Worm (Caenorhabditis elegans) whole organism, L1 larva: Measurements from ENCODE around the gene srt-37.

Experiments used
- C34B4.2 ChIP-seq: sonication (generic microtip); optimal IDR thresholded peaks from 2 replicates; lab custom pipeline; 2017; ENCODE audit warnings: mild to moderate bottlenecking, missing genetic modification characterization, missing compliant biosample characterization
- F16B12.6 ChIP-seq: fragments of 150-350 bp; optimal IDR thresholded peaks from 2 replicates; lab custom pipeline; 2014; ENCODE audit warnings: missing biosample characterization, missing genetic modification characterization
- aha-1 ChIP-seq: fragments of 150-350 bp; optimal IDR thresholded peaks from 2 replicates; lab custom pipeline; 2014; ENCODE audit warnings: missing biosample characterization, missing genetic modification characterization
- aly-2 ChIP-seq: fragments of 150-350 bp; optimal IDR thresholded peaks from 2 replicates; lab custom pipeline; 2014; ENCODE audit warnings: missing biosample characterization, missing genetic modification characterization
- ama-1 ChIP-seq: fragments of 150-350 bp; optimal IDR thresholded peaks from 2 replicates; lab custom pipeline; 2014
- ceh-90 ChIP-seq: sonication (generic microtip); optimal IDR thresholded peaks from 2 replicates; lab custom pipeline; 2016; ENCODE audit warnings: missing genetic modification characterization, missing compliant biosample characterization
- ces-1 ChIP-seq: fragments of 150-350 bp; optimal IDR thresholded peaks from 2 replicates; lab custom pipeline; 2014; ENCODE audit warnings: missing biosample characterization, missing genetic modification reagents, missing genetic modification characterization
- dpl-1 ChIP-seq, 3 experiments: fragments of 150-350 bp in 2 of 3; sonication (generic microtip) in 1 of 3; optimal IDR thresholded peaks; 2 replicates each; lab custom pipeline; 2014 to 2017; ENCODE audit warnings: missing biosample characterization in 3 of 3, missing genetic modification characterization in 3 of 3, missing genetic modification reagents in 3 of 3
- dsc-1 ChIP-seq: sonication (generic microtip); optimal IDR thresholded peaks from 2 replicates; lab custom pipeline; 2016; ENCODE audit warnings: mild to moderate bottlenecking, missing genetic modification characterization, missing compliant biosample characterization
- efl-1 ChIP-seq, 4 experiments: fragments of 150-350 bp; optimal IDR thresholded peaks in 3 of 4; peaks in 1 of 4; 1 replicate in 1 of 4; 2 replicates in 3 of 4; lab custom pipeline; 2014; ENCODE audit warnings: missing biosample characterization in 2 of 4, missing genetic modification characterization in 2 of 4, missing genetic modification reagents in 2 of 4
- egl-13 ChIP-seq: sonication (generic microtip); optimal IDR thresholded peaks from 2 replicates; lab custom pipeline; 2016; ENCODE audit warnings: missing genotype, missing genetic modification reagents, missing genetic modification characterization, missing compliant biosample characterization
- elt-3 ChIP-seq, 6 experiments: fragments of 150-350 bp in 1 of 6; sonication (generic microtip); optimal IDR thresholded peaks; 2 replicates each; lab custom pipeline; 2017 to 2018; ENCODE audit warnings: missing biosample characterization in 6 of 6, missing genetic modification characterization in 6 of 6, inconsistent platforms in 1 of 6
- fkh-8 ChIP-seq: sonication (generic microtip); optimal IDR thresholded peaks from 2 replicates; lab custom pipeline; 2016; ENCODE audit warnings: mild to moderate bottlenecking, missing genetic modification characterization, missing compliant biosample characterization
- hpl-2 ChIP-seq: fragments of 150-350 bp; optimal IDR thresholded peaks from 2 replicates; lab custom pipeline; 2014; ENCODE audit warnings: missing biosample characterization, missing genetic modification reagents, missing genetic modification characterization
- lin-13 ChIP-seq: fragments of 150-350 bp; optimal IDR thresholded peaks from 2 replicates; lab custom pipeline; 2014; ENCODE audit warnings: missing biosample characterization, missing genetic modification reagents, missing genetic modification characterization
- lin-14 ChIP-seq: fragments of 200-800 bp; sonication (Bioruptor generic); optimal IDR thresholded peaks from 2 replicates; lab custom pipeline; 2018; ENCODE audit warnings: mild to moderate bottlenecking, missing genetic modification characterization, moderate library complexity, missing compliant biosample characterization
- lin-15B ChIP-seq: fragments of 150-350 bp; sonication (generic microtip); optimal IDR thresholded peaks from 3 replicates; lab custom pipeline; 2014; ENCODE audit warnings: missing biosample characterization, missing genetic modification characterization
- lin-35 ChIP-seq, 2 experiments: fragments of 150-350 bp; optimal IDR thresholded peaks; 2 replicates each; lab custom pipeline; 2014; ENCODE audit warnings: missing biosample characterization in 2 of 2, missing genetic modification characterization in 2 of 2, missing genetic modification reagents in 2 of 2
- lin-39 ChIP-seq: fragments of 150-350 bp; optimal IDR thresholded peaks from 2 replicates; lab custom pipeline; 2014; ENCODE audit warnings: missing biosample characterization, missing genetic modification reagents, missing genetic modification characterization
- lsy-2 ChIP-seq, 2 experiments: fragments of 150-350 bp; optimal IDR thresholded peaks; 2 replicates each; lab custom pipeline; 2014; ENCODE audit warnings: missing biosample characterization in 2 of 2, missing genetic modification characterization in 2 of 2
- mdl-1 ChIP-seq, 2 experiments: fragments of 150-350 bp; optimal IDR thresholded peaks; 2 replicates each; lab custom pipeline; 2014 to 2017; ENCODE audit warnings: missing biosample characterization in 2 of 2, missing genetic modification characterization in 2 of 2, inconsistent platforms in 1 of 2
- mep-1 ChIP-seq: fragments of 150-350 bp; optimal IDR thresholded peaks from 2 replicates; lab custom pipeline; 2014; ENCODE audit warnings: missing biosample characterization, missing genetic modification characterization
- nhr-11 ChIP-seq: fragments of 150-350 bp; optimal IDR thresholded peaks from 2 replicates; lab custom pipeline; 2014; ENCODE audit warnings: missing biosample characterization, missing genetic modification characterization
- nhr-12 ChIP-seq: sonication (generic microtip); optimal IDR thresholded peaks from 2 replicates; lab custom pipeline; 2017; ENCODE audit warnings: missing biosample characterization, missing genetic modification characterization
- nhr-19 ChIP-seq: fragments of 200-800 bp; sonication (Bioruptor generic); conservative IDR thresholded peaks from 2 replicates; pipeline ENCODE4 v1.3.6; 2022; ENCODE audit warnings: missing genetic modification characterization, missing compliant biosample characterization
- nhr-20 ChIP-seq: sonication (generic microtip); optimal IDR thresholded peaks from 2 replicates; lab custom pipeline; 2016; ENCODE audit warnings: mild to moderate bottlenecking, missing genetic modification characterization, missing compliant biosample characterization
- nhr-237 ChIP-seq: fragments of 150-350 bp; optimal IDR thresholded peaks from 2 replicates; lab custom pipeline; 2014; ENCODE audit warnings: missing biosample characterization, missing genetic modification characterization
- nhr-47 ChIP-seq: sonication (generic microtip); optimal IDR thresholded peaks from 2 replicates; lab custom pipeline; 2016; ENCODE audit warnings: mild to moderate bottlenecking, missing genetic modification characterization, moderate library complexity, missing compliant biosample characterization
- nhr-71 ChIP-seq: sonication (generic microtip); optimal IDR thresholded peaks from 2 replicates; lab custom pipeline; 2016; ENCODE audit warnings: mild to moderate bottlenecking, missing genetic modification characterization, moderate library complexity, missing compliant biosample characterization
- nhr-76 ChIP-seq: sonication (generic microtip); optimal IDR thresholded peaks from 2 replicates; lab custom pipeline; 2017; ENCODE audit warnings: missing biosample characterization, missing genetic modification characterization
- nhr-77 ChIP-seq: fragments of 150-350 bp; optimal IDR thresholded peaks from 2 replicates; lab custom pipeline; 2014; ENCODE audit warnings: missing biosample characterization, missing genetic modification characterization
- nhr-85 ChIP-seq: sonication (generic microtip); peaks from one replicate; lab custom pipeline; 2016; ENCODE audit warnings: missing genetic modification characterization, inconsistent platforms, missing compliant biosample characterization
- pag-3 ChIP-seq: sonication (generic microtip); optimal IDR thresholded peaks from 2 replicates; lab custom pipeline; 2017; ENCODE audit warnings: missing genetic modification characterization, mild to moderate bottlenecking, missing compliant biosample characterization, antibody characterized with exemption, borderline replicate concordance; ENCODE audit not compliant: insufficient read depth
- pax-3 ChIP-seq: fragments of 200-800 bp; sonication (Bioruptor generic); optimal IDR thresholded peaks from 2 replicates; lab custom pipeline; 2018; ENCODE audit warnings: mild to moderate bottlenecking, missing genetic modification characterization, moderate library complexity, missing compliant biosample characterization
- pqm-1 ChIP-seq: sonication (generic microtip); optimal IDR thresholded peaks from 3 replicates; lab custom pipeline; 2017; ENCODE audit warnings: missing biosample characterization, missing genetic modification characterization
- sox-4 ChIP-seq: sonication (generic microtip); optimal IDR thresholded peaks from 2 replicates; lab custom pipeline; 2016; ENCODE audit warnings: missing genetic modification characterization, missing compliant biosample characterization
- sptf-1 ChIP-seq: fragments of 150-350 bp; optimal IDR thresholded peaks from 2 replicates; lab custom pipeline; 2014; ENCODE audit warnings: missing biosample characterization, missing genetic modification characterization
- tbx-2 ChIP-seq: sonication (generic microtip); optimal IDR thresholded peaks from 2 replicates; lab custom pipeline; 2016; ENCODE audit warnings: missing genetic modification characterization, missing compliant biosample characterization
- unc-130 ChIP-seq: fragments of 150-350 bp; optimal IDR thresholded peaks from 2 replicates; lab custom pipeline; 2017; ENCODE audit warnings: missing biosample characterization, missing genetic modification characterization, inconsistent platforms
- vab-15 ChIP-seq: sonication (generic microtip); optimal IDR thresholded peaks from 2 replicates; lab custom pipeline; 2017; ENCODE audit warnings: missing genotype, mild to moderate bottlenecking, missing genetic modification characterization, missing compliant biosample characterization
- xbp-1 ChIP-seq: sonication (generic microtip); optimal IDR thresholded peaks from 2 replicates; lab custom pipeline; 2016; ENCODE audit warnings: missing genetic modification characterization, missing compliant biosample characterization
- zag-1 ChIP-seq: fragments of 150-350 bp; optimal IDR thresholded peaks from 2 replicates; lab custom pipeline; 2014; ENCODE audit warnings: missing biosample characterization, missing genetic modification characterization
- zip-4 ChIP-seq: fragments of 200-800 bp; sonication (Bioruptor generic); optimal IDR thresholded peaks from 2 replicates; lab custom pipeline; 2018; ENCODE audit warnings: mild to moderate bottlenecking, missing genetic modification characterization, moderate library complexity, missing compliant biosample characterization
- ztf-11 ChIP-seq, 2 experiments: sonication (generic microtip); optimal IDR thresholded peaks; 2 replicates each; lab custom pipeline; 2016 to 2017; ENCODE audit warnings: missing genetic modification characterization in 2 of 2, missing biosample characterization in 1 of 2, missing compliant biosample characterization in 1 of 2

The srt-37 gene

DNA sequence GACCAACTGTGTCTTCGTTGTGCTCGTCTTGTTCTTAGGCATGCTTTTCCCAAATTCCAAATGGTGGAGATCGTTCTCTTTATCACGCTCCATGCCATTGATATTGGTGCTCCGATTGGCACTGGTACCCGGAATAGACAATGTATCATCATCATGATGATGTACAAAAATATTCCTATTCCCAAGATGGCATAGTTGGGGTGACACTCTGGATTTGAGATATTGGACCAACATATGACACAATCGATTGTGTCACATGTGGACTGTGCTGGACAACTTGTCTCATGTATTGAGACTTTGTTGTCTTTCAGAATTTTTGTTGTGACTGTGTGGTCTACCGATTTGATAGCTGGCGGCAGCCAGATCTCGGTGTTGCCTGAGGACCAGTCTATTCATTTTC lies 22.6 kb upstream of the srt-37 start:
- TF ChIP-seq lin-15B (no peak), mep-1 (no peak), pqm-1 (tag; lab: Kevin White, UChicago) (no peak), sptf-1 (tag; lab: Kevin White, UChicago) (no peak)

ce11 chrV:4303793-4304192 lies 22.2 kb upstream of the srt-37 start:
- TF ChIP-seq C34B4.2 (tag; lab: Kevin White, UChicago) (no peak), lin-14 (no peak), efl-1 (optimal IDR thresholded peaks at IDR 0.05; lab: Kevin White, UChicago) (no peak), efl-1 (GFP tag; optimal IDR thresholded peaks at IDR 0.05 in 1 of 2; lab: Kevin White, UChicago) (no peak), ceh-90 (no peak), lin-39 (tag; lab: Kevin White, UChicago) (no peak), nhr-76 (tag; lab: Kevin White, UChicago) (no peak), nhr-71 (no peak), egl-13 (no peak), pqm-1 (tag; lab: Kevin White, UChicago) (no peak), zip-4 (no peak), hpl-2 (no peak), aly-2 (tag; lab: Kevin White, UChicago) (no peak), nhr-19 (GFP tag; lab: Robert Waterston, UW) (no peak), nhr-11 (tag; lab: Kevin White, UChicago) (no peak), nhr-20 (tag; lab: Kevin White, UChicago) (no peak), sox-4 (no peak)
- TF ChIP-seq, all 84 proteins: peak for 0

ce11 chrV:4302842-4303241 lies 21.2 kb upstream of the srt-37 start:
- TF ChIP-seq ces-1 (no peak), elt-3 (tag; optimal IDR thresholded peaks at IDR 0.05; lab: Kevin White, UChicago) (no peak), nhr-77 (no peak), dpl-1 (GFP tag; optimal IDR thresholded peaks at IDR 0.05; lab: Kevin White, UChicago) (no peak)

DNA sequence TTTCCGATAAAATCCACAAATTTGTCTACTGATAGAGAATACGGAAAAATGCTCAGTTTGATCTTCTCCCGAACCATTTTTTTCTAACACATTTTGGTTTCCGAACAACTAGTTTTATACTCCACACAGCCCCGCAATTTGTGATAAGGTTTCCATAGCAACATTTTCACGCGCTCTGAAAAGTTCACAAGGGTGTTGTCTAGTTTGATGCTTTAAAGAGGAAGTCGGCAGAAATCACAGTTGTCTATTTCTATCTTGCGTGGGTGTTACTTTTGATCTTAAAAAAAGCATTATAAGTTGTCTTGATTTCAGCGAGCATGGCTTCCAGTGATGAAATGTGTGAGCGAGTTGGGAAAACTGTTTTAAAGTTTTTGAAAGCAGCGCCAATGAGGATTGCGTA lies 18.1 kb upstream of the srt-37 start, which contains the start of gene ZC132.3:
ZC132.3 (minus strand) TSS at position 101 of the 400 bp plus-strand sequence.
- TF ChIP-seq nhr-76 (tag; lab: Kevin White, UChicago): no peak
- TF ChIP-seq mdl-1 (tag; optimal IDR thresholded peaks at IDR 0.05; lab: Kevin White, UChicago): no peak
- no peak for TF ChIP-seq tbx-2 (tag; lab: Kevin White, UChicago)
- no peak for TF ChIP-seq lsy-2 (tag; optimal IDR thresholded peaks at IDR 0.05; lab: Kevin White, UChicago)
- no peak for TF ChIP-seq nhr-47
- TF ChIP-seq lin-35 (GFP tag; optimal IDR thresholded peaks at IDR 0.05; lab: Kevin White, UChicago): no peak
- TF ChIP-seq unc-130 (tag; lab: Kevin White, UChicago): no peak
- no peak for TF ChIP-seq pax-3 (tag; lab: Kevin White, UChicago)
- no peak for TF ChIP-seq aly-2 (tag; lab: Kevin White, UChicago)
- no peak for TF ChIP-seq nhr-237
- no peak for TF ChIP-seq ama-1 (lab: Kevin White, UChicago)
- TF ChIP-seq F16B12.6 (tag; lab: Kevin White, UChicago): no peak

DNA sequence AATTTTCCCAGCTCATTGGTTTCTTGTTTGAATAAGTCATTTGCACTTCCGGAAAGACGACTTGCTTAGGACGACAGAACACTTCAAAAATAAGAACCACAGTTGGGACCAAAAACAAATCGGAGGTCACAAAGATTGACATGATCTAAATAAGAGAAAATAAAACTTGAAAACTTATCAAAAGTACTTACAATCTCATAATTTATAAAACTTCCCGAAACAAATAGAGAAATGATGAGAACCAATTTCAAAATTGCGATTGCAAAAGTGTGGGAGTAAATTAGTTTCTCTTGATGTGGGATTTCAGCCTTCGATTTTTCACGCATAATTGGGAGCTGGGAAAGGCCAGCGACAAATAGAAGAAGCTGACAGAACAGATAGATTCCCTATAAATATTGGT lies 17.0 kb upstream of the srt-37 start, which contains the start of gene ZC132.11:
ZC132.11 (minus strand) TSS at position 101 of the 400 bp plus-strand sequence.
- no peak for TF ChIP-seq lin-13 (GFP tag; lab: Kevin White, UChicago)
- no peak for TF ChIP-seq dsc-1 (tag; lab: Kevin White, UChicago)
- no peak for TF ChIP-seq fkh-8
- TF ChIP-seq ztf-11 (tag; optimal IDR thresholded peaks at IDR 0.05; lab: Kevin White, UChicago): no peak
- no peak for TF ChIP-seq nhr-12 (tag; lab: Kevin White, UChicago)
- no peak for TF ChIP-seq zag-1 (tag; lab: Kevin White, UChicago)
- no peak for TF ChIP-seq vab-15
- no peak for TF ChIP-seq nhr-11 (tag; lab: Kevin White, UChicago)
- TF ChIP-seq aha-1 (tag; lab: Kevin White, UChicago): no peak
- TF ChIP-seq nhr-85 (tag; lab: Kevin White, UChicago): no peak
- TF ChIP-seq xbp-1 (tag; lab: Kevin White, UChicago): no peak
- no peak for TF ChIP-seq pag-3 (tag; lab: Kevin White, UChicago)
- no peak for TF ChIP-seq zip-4
- no peak for TF ChIP-seq lin-39 (tag; lab: Kevin White, UChicago)
- no peak for TF ChIP-seq aly-2 (tag; lab: Kevin White, UChicago)
- no peak for TF ChIP-seq ama-1 (lab: Kevin White, UChicago)
